Fruit fly (Drosophila melanogaster): ENCODE results near the gene CG18428.

DNA sequence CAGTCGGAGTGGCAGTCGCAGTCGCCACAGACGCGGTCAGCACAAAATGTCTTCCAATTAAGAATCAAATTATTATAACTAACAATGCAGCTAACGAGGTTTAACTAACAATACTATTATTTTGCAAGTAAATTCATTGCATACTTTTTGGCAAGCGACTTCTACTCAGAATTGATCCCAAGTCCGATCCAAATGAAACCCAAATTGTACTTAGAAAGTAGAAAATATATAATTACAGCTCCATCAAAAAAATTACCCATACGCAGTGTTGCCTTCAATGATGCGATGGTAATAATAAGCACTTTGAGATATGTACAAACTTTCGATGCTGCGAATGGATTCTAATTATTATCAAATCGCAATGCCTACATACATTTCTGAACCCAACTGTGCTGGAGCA, 34.6 kb downstream of the CG18428 start:
- no peak for TF ChIP-seq Mnt (GFP tag; optimal IDR thresholded peaks at IDR 0.05)
- TF ChIP-seq kay (GFP tag; ENCODE audit: borderline replicate concordance) = no peak
